Fruit fly (Drosophila melanogaster): ENCODE measurements around the gene CG9981.

The CG9981 gene

DNA sequence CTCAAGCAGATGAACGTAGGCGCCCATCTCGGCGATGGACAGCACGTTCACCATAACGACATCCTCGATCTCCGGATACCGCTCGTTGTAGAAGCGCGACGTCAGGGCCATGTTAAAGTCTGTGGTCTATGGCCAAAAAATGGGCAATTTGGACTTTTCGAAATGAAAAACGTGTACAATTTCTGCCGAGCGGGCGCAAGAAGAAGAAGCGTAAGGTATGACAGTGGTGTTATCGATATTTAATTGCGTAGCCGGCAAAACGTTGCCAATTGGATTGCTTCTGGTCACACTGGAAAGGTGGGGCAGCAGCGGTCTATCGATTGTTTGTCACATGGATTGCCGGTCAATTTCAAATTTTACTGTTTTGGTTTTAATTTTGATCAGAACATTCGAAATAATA is 41.8 kb upstream of the CG9981 start, which contains the start of gene eIF2alpha:
eIF2alpha (minus strand) TSS at position 225 of the 400 bp plus-strand sequence.
- no peak for TF ChIP-seq wdn (GFP tag; IDR thresholded peaks at IDR 0.05)
- no peak for TF ChIP-seq tx (GFP tag; optimal IDR thresholded peaks at IDR 0.05)
- TF ChIP-seq CG2116 (GFP tag; optimal IDR thresholded peaks at IDR 0.05), result peak; percentile 94
- no peak for TF ChIP-seq CG13296 (GFP tag; optimal IDR thresholded peaks at IDR 0.05)
- TF ChIP-seq CG8281 (tag; optimal IDR thresholded peaks at IDR 0.05), result no peak
- TF ChIP-seq CG18619 (GFP tag; optimal IDR thresholded peaks at IDR 0.05), result no peak
- TF ChIP-seq NK7.1 (GFP tag; optimal IDR thresholded peaks at IDR 0.05), result no peak
- TF ChIP-seq Pdp1 (GFP tag; optimal IDR thresholded peaks at IDR 0.05), result peak in 1 of 2 experiments; percentile 50
- no peak for TF ChIP-seq ems (GFP tag; optimal IDR thresholded peaks at IDR 0.05)
- TF ChIP-seq Fer1 (GFP tag; optimal IDR thresholded peaks at IDR 0.05), result no peak
- no peak for TF ChIP-seq ken (GFP tag; IDR thresholded peaks at IDR 0.05)
- no peak for TF ChIP-seq trh (GFP tag; optimal IDR thresholded peaks at IDR 0.05)
- TF ChIP-seq Fer3 (tag; optimal IDR thresholded peaks at IDR 0.05), result no peak
- peak; percentile 25 for TF ChIP-seq CG15514 (GFP tag; optimal IDR thresholded peaks at IDR 0.05)
- no peak for TF ChIP-seq Abd-B (GFP tag; optimal IDR thresholded peaks at IDR 0.05)
- TF ChIP-seq CG4730 (GFP tag; IDR thresholded peaks at IDR 0.05), result no peak
- no peak for TF ChIP-seq CG7556 (GFP tag; optimal IDR thresholded peaks at IDR 0.05)
- TF ChIP-seq Dip3 (GFP tag; optimal IDR thresholded peaks at IDR 0.05), result no peak
- no peak for TF ChIP-seq NC2β (GFP tag; optimal IDR thresholded peaks at IDR 0.05)
- peak; percentile 95 for TF ChIP-seq Dref (GFP tag; IDR thresholded peaks at IDR 0.05)
- TF ChIP-seq Dad (GFP tag; optimal IDR thresholded peaks at IDR 0.05), result no peak
- no peak for TF ChIP-seq HLH54F (GFP tag; optimal IDR thresholded peaks at IDR 0.05)
- TF ChIP-seq CG4404 (GFP tag; IDR thresholded peaks at IDR 0.05), result no peak
- no peak for TF ChIP-seq CG2202 (tag; optimal IDR thresholded peaks at IDR 0.05)
- TF ChIP-seq fd96Cb (tag; optimal IDR thresholded peaks at IDR 0.05), result no peak
- TF ChIP-seq psq (GFP tag; optimal IDR thresholded peaks at IDR 0.05), result no peak
- no peak for TF ChIP-seq mam (GFP tag; optimal IDR thresholded peaks at IDR 0.05)
- no peak for TF ChIP-seq CG3163 (GFP tag; optimal IDR thresholded peaks at IDR 0.05)
- TF ChIP-seq run (tag; optimal IDR thresholded peaks at IDR 0.05), result no peak
- no peak for TF ChIP-seq CG9215 (GFP tag; IDR thresholded peaks at IDR 0.05)
- no peak for TF ChIP-seq Drgx (GFP tag; IDR thresholded peaks at IDR 0.05)
- TF ChIP-seq CG32767 (GFP tag; IDR thresholded peaks at IDR 0.05), result no peak
- no peak for TF ChIP-seq CG1024 (GFP tag; IDR thresholded peaks at IDR 0.05)
- no peak for TF ChIP-seq fu2 (GFP tag; optimal IDR thresholded peaks at IDR 0.05)
- TF ChIP-seq cato (GFP tag; optimal IDR thresholded peaks at IDR 0.05; ENCODE audit: borderline replicate concordance), result no peak
- TF ChIP-seq Dfd (GFP tag; optimal IDR thresholded peaks at IDR 0.05), result no peak
- TF ChIP-seq E2f2 (GFP tag; IDR thresholded peaks at IDR 0.05), result peak; percentile 90
- peak; percentile 65 for TF ChIP-seq hb (GFP tag; IDR thresholded peaks at IDR 0.05; ENCODE audit: partially characterized antibody)
- TF ChIP-seq CG2712 (tag; optimal IDR thresholded peaks at IDR 0.05), result peak; percentile 9
- TF ChIP-seq HmgD (GFP tag; optimal IDR thresholded peaks at IDR 0.05), result no peak
- peak; percentile 65 for TF ChIP-seq inv (GFP tag; IDR thresholded peaks at IDR 0.05; ENCODE audit: partially characterized antibody)
- peak; percentile 70; the same call in 1 of the 3 replicates for TF ChIP-seq mld (GFP tag; IDR thresholded peaks at IDR 0.05; ENCODE audit: partially characterized antibody)
- peak; percentile 46; the same call in 1 of the 3 replicates for TF ChIP-seq Doc3 (GFP tag; IDR thresholded peaks at IDR 0.05; ENCODE audit: partially characterized antibody)
- TF ChIP-seq ci (GFP tag; IDR thresholded peaks at IDR 0.05), result no peak
- no peak for TF ChIP-seq CG12942 (GFP tag; optimal IDR thresholded peaks at IDR 0.05)
- no peak for TF ChIP-seq Gug (GFP tag; IDR thresholded peaks at IDR 0.05)
- 0 out of 2 replicates have a peak, but pooled peaks have one; percentile 25 for TF ChIP-seq sna (GFP tag; IDR thresholded peaks at IDR 0.05; ENCODE audit: partially characterized antibody)
- TF ChIP-seq cg (GFP tag; optimal IDR thresholded peaks at IDR 0.05), result peak; percentile 22
- peak; percentile 69 for TF ChIP-seq ftz-f1 (GFP tag; optimal IDR thresholded peaks at IDR 0.05)
- no peak for TF ChIP-seq CG17328 (GFP tag; IDR thresholded peaks at IDR 0.05)
- no peak for TF ChIP-seq hkb (optimal IDR thresholded peaks at IDR 0.05)
- TF ChIP-seq hkb (GFP tag; IDR thresholded peaks at IDR 0.05), result 0 out of 2 replicates have a peak, but pooled peaks have one; percentile 28
